Fruit fly (Drosophila melanogaster): ENCODE data around the gene Fhos.

DNA sequence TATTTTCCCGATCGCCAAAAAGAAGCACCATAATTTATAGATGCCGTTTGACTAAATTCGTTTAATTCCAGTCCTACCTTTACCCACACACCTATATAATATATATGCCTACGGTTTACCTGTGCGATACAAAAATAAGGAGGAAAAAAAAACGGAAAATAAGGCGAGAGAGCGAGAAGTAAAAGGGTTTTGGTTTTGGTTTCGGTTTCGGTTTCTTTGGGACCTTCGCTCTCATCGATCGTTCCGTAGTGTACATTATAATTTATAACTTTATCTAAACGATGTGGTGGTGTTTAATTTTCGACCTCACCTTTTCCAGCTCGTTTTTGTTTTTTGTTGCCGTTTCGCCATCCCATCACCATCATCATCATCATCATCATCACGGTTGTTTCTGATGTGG lies 72.1 kb downstream of the Fhos start:
- no peak for TF ChIP-seq psq (optimal IDR thresholded peaks at IDR 0.05)
- TF ChIP-seq insv (optimal IDR thresholded peaks at IDR 0.05) = no peak
- no peak for TF ChIP-seq ttk (optimal IDR thresholded peaks at IDR 0.05)
- TF ChIP-seq h (optimal IDR thresholded peaks at IDR 0.05) = no peak

All from Kc167 (cell line).